Fruit fly (Drosophila melanogaster) whole organism, pupa: Measurements from ENCODE around the gene NHP2.
A peak's percentile ranks its signal among the peaks of the same experiment; 100 is the strongest.

Experiments
- CG10348 ChIP-seq: fragments of 200-800 bp; sonication (Bioruptor generic); IDR thresholded peaks from 2 replicates; pipeline ENCODE4 v1.3.6; 2022; ENCODE audit warnings: missing biosample characterization, missing genetic modification characterization
- CG12605 ChIP-seq: fragments of 200-800 bp; sonication (Bioruptor generic); IDR thresholded peaks from 2 replicates; pipeline ENCODE4 v1.3.6; 2022; ENCODE audit warnings: missing biosample characterization, missing genetic modification characterization
- CG13204 ChIP-seq: fragments of 200-800 bp; sonication (Bioruptor generic); optimal IDR thresholded peaks from 2 replicates; lab custom pipeline; 2018; ENCODE audit warnings: missing biosample characterization, mild to moderate bottlenecking, missing genetic modification characterization, moderate library complexity
- CG14655 ChIP-seq: fragments of 200-800 bp; sonication (Bioruptor generic); optimal IDR thresholded peaks from 3 replicates; lab custom pipeline; 2017; ENCODE audit warnings: mild to moderate bottlenecking, missing biosample characterization, missing genetic modification reagents, missing genetic modification characterization
- CG15710 ChIP-seq: fragments of 200-800 bp; sonication (Bioruptor generic); optimal IDR thresholded peaks from 2 replicates; lab custom pipeline; 2018; ENCODE audit warnings: missing biosample characterization, mild to moderate bottlenecking, missing genetic modification characterization, moderate library complexity
- CG17806 ChIP-seq: fragments of 200-800 bp; sonication (Bioruptor generic); optimal IDR thresholded peaks from 2 replicates; lab custom pipeline; 2018; ENCODE audit warnings: missing biosample characterization, mild to moderate bottlenecking, missing genetic modification characterization, moderate library complexity
- CG32121 ChIP-seq: fragments of 200-800 bp; sonication (Bioruptor generic); IDR thresholded peaks from 2 replicates; pipeline ENCODE4 v1.3.6; 2022; ENCODE audit warnings: missing biosample characterization, missing genetic modification characterization
- CG34367 ChIP-seq: fragments of 200-800 bp; sonication (Bioruptor generic); optimal IDR thresholded peaks from 2 replicates; lab custom pipeline; 2018; ENCODE audit warnings: missing biosample characterization, mild to moderate bottlenecking, missing genetic modification characterization
- CG4496 ChIP-seq: fragments of 200-800 bp; sonication (Bioruptor generic); IDR thresholded peaks from 3 replicates; pipeline ENCODE4 v1.3.6; 2022; ENCODE audit warnings: missing biosample characterization, missing genetic modification characterization
- CG8159 ChIP-seq: fragments of 200-800 bp; sonication (Bioruptor generic); optimal IDR thresholded peaks from 3 replicates; lab custom pipeline; 2018; ENCODE audit warnings: missing biosample characterization, mild to moderate bottlenecking, missing genetic modification characterization, moderate library complexity
- CG8301 ChIP-seq: fragments of 200-800 bp; sonication (Bioruptor generic); optimal IDR thresholded peaks from 2 replicates; lab custom pipeline; 2018; ENCODE audit warnings: missing biosample characterization, mild to moderate bottlenecking, missing genetic modification characterization
- CG9948 ChIP-seq: fragments of 200-800 bp; sonication (Bioruptor generic); optimal IDR thresholded peaks from 2 replicates; lab custom pipeline; 2018; ENCODE audit warnings: missing biosample characterization, mild to moderate bottlenecking, missing genetic modification characterization, moderate library complexity
- D1 ChIP-seq: fragments of 200-800 bp; sonication (Bioruptor generic); optimal IDR thresholded peaks from 2 replicates; lab custom pipeline; 2018; ENCODE audit warnings: missing biosample characterization, mild to moderate bottlenecking, missing genetic modification characterization, moderate library complexity
- EcR ChIP-seq: fragments of 200-800 bp; sonication (Bioruptor generic); optimal IDR thresholded peaks from 3 replicates; lab custom pipeline; 2019; ENCODE audit warnings: missing biosample characterization, missing genetic modification characterization, mild to moderate bottlenecking, moderate library complexity, missing genetic modification reagents
- Ets98B ChIP-seq: fragments of 200-800 bp; sonication (Bioruptor generic); IDR thresholded peaks from 2 replicates; pipeline ENCODE4 v1.3.6; 2022; ENCODE audit warnings: missing biosample characterization, missing genetic modification characterization
- Pif1A ChIP-seq: fragments of 200-800 bp; sonication (Bioruptor generic); optimal IDR thresholded peaks from 3 replicates; lab custom pipeline; 2016; ENCODE audit warnings: missing biosample characterization, missing genetic modification characterization
- Pif1B ChIP-seq: fragments of 200-800 bp; sonication (Bioruptor generic); optimal IDR thresholded peaks from 3 replicates; lab custom pipeline; 2016; ENCODE audit warnings: missing biosample characterization, missing genetic modification characterization
- Snoo ChIP-seq: fragments of 200-800 bp; sonication (Bioruptor generic); optimal IDR thresholded peaks from 3 replicates; lab custom pipeline; 2017; ENCODE audit warnings: missing biosample characterization, mild to moderate bottlenecking, missing genetic modification characterization, inconsistent platforms
- fd96Ca ChIP-seq: fragments of 200-800 bp; sonication (Bioruptor generic); IDR thresholded peaks from 3 replicates; pipeline ENCODE4 v1.3.6; 2022; ENCODE audit warnings: missing biosample characterization, missing genetic modification characterization
- gl ChIP-seq: fragments of 200-800 bp; sonication (Bioruptor generic); optimal IDR thresholded peaks from 2 replicates; lab custom pipeline; 2018; ENCODE audit warnings: missing biosample characterization, mild to moderate bottlenecking, missing genetic modification characterization
- rn ChIP-seq: fragments of 200-800 bp; sonication (Bioruptor generic); IDR thresholded peaks from 2 replicates; pipeline ENCODE4 v1.3.6; 2022; ENCODE audit warnings: missing biosample characterization, missing genetic modification characterization

Gene NHP2

DNA sequence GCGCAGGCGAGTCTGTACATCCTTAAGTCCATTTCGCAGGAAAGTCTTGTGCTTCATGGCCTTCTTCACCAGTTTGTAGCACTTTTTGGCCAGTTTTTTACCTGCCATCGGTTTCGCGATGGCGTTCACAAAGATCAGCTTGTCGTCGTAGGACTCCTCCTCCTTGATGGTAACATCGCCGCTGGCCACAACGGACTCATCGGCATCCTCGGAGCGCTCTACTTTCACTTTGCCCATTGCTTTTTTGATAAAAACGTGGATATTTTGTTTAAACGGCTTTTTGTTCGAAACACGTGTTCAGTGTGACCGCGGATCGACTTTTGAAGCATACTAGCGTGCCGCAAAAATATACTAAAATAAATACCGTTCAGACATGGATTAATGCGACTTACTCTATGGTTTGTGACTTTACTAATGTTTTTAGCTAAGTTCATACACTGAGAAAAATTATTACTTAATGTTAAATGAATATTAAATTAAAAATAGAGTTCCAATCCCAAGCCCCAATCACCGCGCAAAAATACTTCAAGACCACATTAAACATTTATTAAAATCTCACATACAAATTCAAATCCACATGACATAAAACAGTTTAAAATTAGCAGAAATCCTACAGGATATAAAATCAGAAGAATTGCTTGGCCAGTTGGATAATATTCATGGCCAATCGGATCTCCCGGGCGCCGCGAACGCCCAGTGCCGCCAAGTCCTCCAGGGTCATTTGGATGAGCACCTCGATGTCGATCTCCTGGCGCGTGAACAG lies at the start of gene NHP2:
Gene NHP2, minus strand, starts transcription at position 315 of the 763 bp plus-strand sequence.
- no peak for TF ChIP-seq CG8159 (tag; lab: Kevin White, UChicago)
- TF ChIP-seq Pif1A (GFP tag; lab: Kevin White, UChicago) = no peak
- TF ChIP-seq CG14655 = no peak
- TF ChIP-seq CG13204 = no peak
- no peak for TF ChIP-seq Pif1B (GFP tag; lab: Kevin White, UChicago)
- TF ChIP-seq rn (GFP tag; lab: Robert Waterston, UW) = peak; percentile 62
- TF ChIP-seq fd96Ca (GFP tag; lab: Robert Waterston, UW) = no peak
- TF ChIP-seq EcR (GFP tag; lab: Kevin White, UChicago) = no peak
- peak; percentile 89 for TF ChIP-seq CG12605
- peak; percentile 88 for TF ChIP-seq CG4496 (GFP tag; lab: Robert Waterston, UW)
- peak; percentile 72 for TF ChIP-seq CG9948 (tag; lab: Kevin White, UChicago)
- peak; percentile 82 for TF ChIP-seq Snoo (tag; lab: Kevin White, UChicago)
- peak; percentile 58 for TF ChIP-seq gl (tag; lab: Kevin White, UChicago)
- no peak for TF ChIP-seq CG34367 (tag; lab: Kevin White, UChicago)
- peak; percentile 85 for TF ChIP-seq CG17806 (tag; lab: Kevin White, UChicago)
- TF ChIP-seq CG8301 = no peak
- TF ChIP-seq D1 (tag; lab: Kevin White, UChicago) = peak; percentile 88
- peak; percentile 90 for TF ChIP-seq Ets98B (GFP tag; lab: Robert Waterston, UW)
- TF ChIP-seq CG32121 (GFP tag; lab: Robert Waterston, UW) = peak; percentile 77
- TF ChIP-seq CG15710 (tag; lab: Kevin White, UChicago) = peak; percentile 74
- no peak for TF ChIP-seq CG10348

DNA sequence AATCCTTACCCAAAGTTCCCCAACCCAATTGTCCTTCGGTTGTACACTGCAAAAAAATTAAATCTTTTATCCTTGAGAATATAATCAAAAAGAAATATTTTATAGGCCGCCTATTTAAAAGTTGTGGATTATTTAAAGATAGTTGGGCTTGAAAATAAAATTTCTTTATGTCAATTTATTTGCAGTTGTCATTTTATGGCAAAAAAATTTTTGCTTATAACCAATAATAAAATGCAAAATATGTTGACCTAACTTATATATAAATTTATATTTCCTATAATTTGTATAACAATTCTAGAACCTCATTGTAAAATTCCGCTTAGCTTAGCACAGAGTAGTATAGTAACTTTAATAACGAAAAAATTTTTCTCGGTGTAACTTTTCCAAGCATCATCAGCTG lies 45.4 kb upstream of the NHP2 start:
- no peak for TF ChIP-seq gl (tag; lab: Kevin White, UChicago)
- peak; percentile 6 for TF ChIP-seq CG9948 (tag; lab: Kevin White, UChicago)
- TF ChIP-seq CG17806 (tag; lab: Kevin White, UChicago) = no peak
- TF ChIP-seq EcR (GFP tag; lab: Kevin White, UChicago) = no peak
- TF ChIP-seq CG8159 (tag; lab: Kevin White, UChicago) = peak; percentile 27
- TF ChIP-seq, all 21 proteins: peak for 2

DNA sequence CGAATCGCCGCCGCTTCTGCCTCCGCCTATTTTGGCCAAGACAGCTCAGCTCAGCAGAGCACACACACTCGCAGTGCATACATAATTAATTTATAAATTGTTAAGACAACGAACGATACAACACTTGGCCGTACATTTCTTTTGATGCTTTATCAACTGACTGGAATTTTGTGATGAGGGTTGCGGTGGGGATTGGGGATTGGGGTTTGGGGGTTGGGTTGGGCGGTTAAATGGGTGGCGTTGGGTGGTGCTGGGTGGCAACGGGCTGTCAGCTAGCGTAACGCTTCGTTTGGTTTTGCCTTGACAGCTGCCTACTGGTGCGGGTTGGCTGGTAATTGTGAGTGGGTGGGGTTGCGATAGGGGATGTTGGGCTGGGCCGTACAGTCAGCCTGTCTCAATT lies 20.4 kb upstream of the NHP2 start:
- TF ChIP-seq CG32121 (GFP tag; lab: Robert Waterston, UW) = no peak
- no peak for TF ChIP-seq CG12605
- no peak for TF ChIP-seq CG8159 (tag; lab: Kevin White, UChicago)
- no peak for TF ChIP-seq Pif1B (GFP tag; lab: Kevin White, UChicago)
- TF ChIP-seq CG15710 (tag; lab: Kevin White, UChicago) = no peak
- no peak for TF ChIP-seq CG17806 (tag; lab: Kevin White, UChicago)
- no peak for TF ChIP-seq gl (tag; lab: Kevin White, UChicago)
- no peak for TF ChIP-seq rn (GFP tag; lab: Robert Waterston, UW)
- TF ChIP-seq Ets98B (GFP tag; lab: Robert Waterston, UW) = no peak
- no peak for TF ChIP-seq EcR (GFP tag; lab: Kevin White, UChicago)
- no peak for TF ChIP-seq CG9948 (tag; lab: Kevin White, UChicago)
- no peak for TF ChIP-seq CG10348
- no peak for TF ChIP-seq CG13204
- no peak for TF ChIP-seq CG4496 (GFP tag; lab: Robert Waterston, UW)
- TF ChIP-seq Snoo (tag; lab: Kevin White, UChicago) = no peak
- TF ChIP-seq CG14655 = no peak
- no peak for TF ChIP-seq D1 (tag; lab: Kevin White, UChicago)
- no peak for TF ChIP-seq CG34367 (tag; lab: Kevin White, UChicago)

DNA sequence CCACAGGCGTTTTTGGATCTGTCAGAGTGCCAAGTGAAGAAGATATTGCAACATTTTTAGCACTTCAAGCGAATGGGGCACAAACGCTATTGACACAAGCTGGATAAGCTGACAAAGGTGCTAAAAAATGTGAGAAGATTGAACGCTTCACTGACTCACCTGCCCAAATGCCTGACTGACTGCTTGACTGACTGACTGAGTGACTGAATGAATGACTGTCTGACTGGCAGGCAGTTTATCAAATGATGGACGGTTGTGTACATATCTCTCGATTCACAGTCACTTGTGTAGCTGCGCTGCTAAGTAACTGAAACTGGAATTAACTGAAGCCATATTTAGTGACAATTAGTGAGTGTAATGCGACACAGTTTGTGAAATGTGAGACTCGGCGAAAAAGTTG lies 19.2 kb upstream of the NHP2 start:
- no peak for TF ChIP-seq CG8159 (tag; lab: Kevin White, UChicago)
- TF ChIP-seq CG15710 (tag; lab: Kevin White, UChicago) = no peak
- TF ChIP-seq CG32121 (GFP tag; lab: Robert Waterston, UW) = no peak
- no peak for TF ChIP-seq fd96Ca (GFP tag; lab: Robert Waterston, UW)
- TF ChIP-seq D1 (tag; lab: Kevin White, UChicago) = no peak
- TF ChIP-seq Snoo (tag; lab: Kevin White, UChicago) = no peak

DNA sequence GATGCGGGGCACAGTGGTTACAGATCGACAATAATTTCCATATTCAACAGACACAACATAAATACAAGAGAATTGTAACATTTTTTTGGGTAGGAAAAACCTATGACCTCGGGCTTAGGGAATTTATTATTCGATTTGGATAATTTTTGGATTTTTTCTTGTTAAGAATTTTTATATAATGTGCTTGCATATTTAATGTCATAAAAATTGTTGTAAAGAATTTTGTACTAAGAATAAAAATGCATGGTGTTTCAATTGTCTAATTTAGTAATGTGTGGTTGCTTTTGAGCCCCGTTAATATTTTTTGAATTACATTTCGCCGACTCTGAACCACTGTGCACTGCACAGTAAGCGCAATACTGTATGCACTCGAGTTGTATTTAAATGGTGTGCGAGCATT lies 14.7 kb upstream of the NHP2 start:
- TF ChIP-seq CG12605 (no peak), CG9948 (tag; lab: Kevin White, UChicago) (peak; percentile 43), Pif1A (GFP tag; lab: Kevin White, UChicago) (no peak), EcR (GFP tag; lab: Kevin White, UChicago) (no peak), Snoo (tag; lab: Kevin White, UChicago) (no peak), CG17806 (tag; lab: Kevin White, UChicago) (peak; percentile 9), gl (tag; lab: Kevin White, UChicago) (no peak), CG32121 (GFP tag; lab: Robert Waterston, UW) (no peak), D1 (tag; lab: Kevin White, UChicago) (no peak), CG8301 (peak; percentile 37), CG34367 (tag; lab: Kevin White, UChicago) (no peak), CG8159 (tag; lab: Kevin White, UChicago) (peak; percentile 38), fd96Ca (GFP tag; lab: Robert Waterston, UW) (no peak), CG4496 (GFP tag; lab: Robert Waterston, UW) (no peak), CG10348 (no peak), CG15710 (tag; lab: Kevin White, UChicago) (peak; percentile 15), CG13204 (no peak), CG14655 (peak; percentile 52), Ets98B (GFP tag; lab: Robert Waterston, UW) (no peak), rn (GFP tag; lab: Robert Waterston, UW) (no peak), Pif1B (GFP tag; lab: Kevin White, UChicago) (no peak)
